Worm (Caenorhabditis elegans): ENCODE data around the gene ser-1.
A peak's percentile ranks its signal among the peaks of the same experiment; 100 is the strongest.

Gene ser-1

DNA sequence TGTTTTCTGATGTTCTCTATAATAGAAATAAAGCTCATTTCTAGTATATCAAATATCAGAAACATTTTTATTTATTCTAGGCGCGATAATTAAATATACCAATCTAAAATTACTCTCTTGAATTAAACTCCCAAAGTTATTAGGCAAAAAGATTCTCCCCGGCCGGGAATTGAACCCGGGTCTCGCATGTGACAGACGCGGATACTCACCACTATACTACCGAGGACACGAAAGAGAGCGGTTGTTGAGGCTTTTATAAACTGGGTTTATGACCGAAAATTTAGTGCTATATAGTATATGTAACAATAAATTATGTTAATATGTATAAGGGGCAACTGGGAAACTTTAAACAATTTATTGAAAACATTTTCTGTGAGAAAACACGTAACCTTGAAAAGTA is 25.0 kb downstream of the ser-1 start (continued):
- TF ChIP-seq nhr-25 (tag; optimal IDR thresholded peaks at IDR 0.05; ENCODE audit: borderline replicate concordance, insufficient read depth): no peak
- TF ChIP-seq F44E2.7 (GFP tag; IDR thresholded peaks at IDR 0.05): 0 out of 2 replicates have a peak, but pooled peaks have one; percentile 57
- peak; percentile 56; the same call in 1 of the 2 replicates for TF ChIP-seq Y105C5A.15 (GFP tag; IDR thresholded peaks at IDR 0.05)
- no peak for TF ChIP-seq nhr-76 (tag; optimal IDR thresholded peaks at IDR 0.05)
- TF ChIP-seq hif-1 (tag; optimal IDR thresholded peaks at IDR 0.05): peak in 1 of 2 experiments; percentile 36
- no peak for TF ChIP-seq Y48G9A.11 (GFP tag; IDR thresholded peaks at IDR 0.05)
- no peak for TF ChIP-seq ceh-82 (tag; optimal IDR thresholded peaks at IDR 0.05)
- TF ChIP-seq ceh-28 (tag; optimal IDR thresholded peaks at IDR 0.05): no peak
- TF ChIP-seq ZK337.2 (GFP tag; IDR thresholded peaks at IDR 0.05): 0 out of 2 replicates have a peak, but pooled peaks have one; percentile 48
- no peak for TF ChIP-seq ces-1 (GFP tag; optimal IDR thresholded peaks at IDR 0.05)
- TF ChIP-seq hlh-30 (tag; optimal IDR thresholded peaks at IDR 0.05; ENCODE audit: insufficient read depth): peak; percentile 92
- TF ChIP-seq zip-11 (GFP tag; IDR thresholded peaks at IDR 0.05): 0 out of 2 replicates have a peak, but pooled peaks have one; percentile 69
- TF ChIP-seq gei-8 (GFP tag; optimal IDR thresholded peaks at IDR 0.05): peak; percentile 64
- TF ChIP-seq lin-29 (GFP tag; IDR thresholded peaks at IDR 0.05): no peak
- no peak for TF ChIP-seq F10B5.3 (tag; optimal IDR thresholded peaks at IDR 0.05)
- TF ChIP-seq daf-19 (GFP tag; conservative IDR thresholded peaks at IDR 0.05): peak; percentile 79
- TF ChIP-seq lin-13 (GFP tag; optimal IDR thresholded peaks at IDR 0.05): peak; percentile 12
- TF ChIP-seq pha-4 (GFP tag; IDR thresholded peaks at IDR 0.05): peak; percentile 83
- no peak for TF ChIP-seq pha-4 (tag; optimal IDR thresholded peaks at IDR 0.05)
- TF ChIP-seq arid-1 (GFP tag; conservative IDR thresholded peaks at IDR 0.05): peak; percentile 77; the same call in 1 of the 2 replicates
- peak; percentile 69 for TF ChIP-seq nhr-102 (tag; optimal IDR thresholded peaks at IDR 0.05)
- peak; percentile 77; the same call in 1 of the 2 replicates for TF ChIP-seq ceh-20 (GFP tag; IDR thresholded peaks at IDR 0.05)
- peak; percentile 31 for TF ChIP-seq F37D6.2 (tag; optimal IDR thresholded peaks at IDR 0.05)
- TF ChIP-seq lin-39 (tag; optimal IDR thresholded peaks at IDR 0.05): no peak
- TF ChIP-seq nhr-237 (tag; optimal IDR thresholded peaks at IDR 0.05): no peak
- TF ChIP-seq nhr-48 (tag; optimal IDR thresholded peaks at IDR 0.05): peak; percentile 54
- no peak for TF ChIP-seq unc-39 (tag; optimal IDR thresholded peaks at IDR 0.05)
- TF ChIP-seq D1046.2 (GFP tag; IDR thresholded peaks at IDR 0.05): 0 out of 2 replicates have a peak, but pooled peaks have one; percentile 64
- TF ChIP-seq egl-27 (tag; optimal IDR thresholded peaks at IDR 0.05): no peak
- no peak for TF ChIP-seq daf-12 (tag; optimal IDR thresholded peaks at IDR 0.05)
- TF ChIP-seq R02D3.7 (tag; optimal IDR thresholded peaks at IDR 0.05): no peak

- no peak for TF ChIP-seq ama-1 (optimal IDR thresholded peaks at IDR 0.05)
- no peak for TF ChIP-seq Y5F2A.4 (GFP tag; optimal IDR thresholded peaks at IDR 0.05)
- no peak for TF ChIP-seq ztf-7 (tag; optimal IDR thresholded peaks at IDR 0.05)
- peak; percentile 51 for TF ChIP-seq aha-1 (tag)
Measured at ce11 chrX:16607128-16607527, 27.6 kb downstream of the ser-1 start.

ce11 chrX:16609424-16609823 is 29.9 kb downstream of the ser-1 start, which contains the start of gene F59C12.3:
F59C12.3 (minus strand) TSS chrX:16609524.
- TF ChIP-seq lin-29 (GFP tag; IDR thresholded peaks at IDR 0.05) (no peak), Y105C5A.15 (GFP tag; IDR thresholded peaks at IDR 0.05) (no peak), nhr-48 (tag; optimal IDR thresholded peaks at IDR 0.05) (no peak)

- no peak for TF ChIP-seq mdt-29 (GFP tag; IDR thresholded peaks at IDR 0.05)
- peak; percentile 34 for TF ChIP-seq ceh-28 (tag; optimal IDR thresholded peaks at IDR 0.05)
- TF ChIP-seq dmd-9 (GFP tag; IDR thresholded peaks at IDR 0.05): no peak
- TF ChIP-seq F49E8.2 (tag; optimal IDR thresholded peaks at IDR 0.05; ENCODE audit: borderline replicate concordance): no peak
- no peak for TF ChIP-seq daf-8 (GFP tag; IDR thresholded peaks at IDR 0.05)
- peak; percentile 7 for TF ChIP-seq mep-1 (tag; optimal IDR thresholded peaks at IDR 0.05)
- TF ChIP-seq hif-1 (tag; optimal IDR thresholded peaks at IDR 0.05): no peak
- 0 out of 2 replicates have a peak, but pooled peaks have one; percentile 14 for TF ChIP-seq tra-1 (GFP tag; IDR thresholded peaks at IDR 0.05)
- TF ChIP-seq hlh-30 (tag; optimal IDR thresholded peaks at IDR 0.05; ENCODE audit: insufficient read depth): peak; percentile 61
- peak; percentile 15 for TF ChIP-seq nhr-28 (tag; optimal IDR thresholded peaks at IDR 0.05)
- TF ChIP-seq nhr-102 (tag; optimal IDR thresholded peaks at IDR 0.05): no peak
- TF ChIP-seq vab-7 (GFP tag; IDR thresholded peaks at IDR 0.05): no peak
- no peak for TF ChIP-seq F10B5.3 (tag; optimal IDR thresholded peaks at IDR 0.05)
- no peak for TF ChIP-seq ceh-32 (tag; optimal IDR thresholded peaks at IDR 0.05; ENCODE audit: poor library complexity)
- TF ChIP-seq set-16 (GFP tag; IDR thresholded peaks at IDR 0.05): 0 out of 2 replicates have a peak, but pooled peaks have one; percentile 20
Measured at ce11 chrX:16611333-16612043, 31.9 kb downstream of the ser-1 start.

Measured in whole organism, L4 larva.